Fruit fly (Drosophila melanogaster) whole organism, adult: Measurements from ENCODE around the gene CG5445.

Source experiments
- CG11617 ChIP-seq: fragments of 200-800 bp; sonication (Bioruptor generic); optimal IDR thresholded peaks from 2 replicates; lab custom pipeline; 2017; ENCODE audit warnings: mild to moderate bottlenecking, missing biosample characterization, missing genetic modification reagents, missing genetic modification characterization
- CG14711 ChIP-seq: fragments of 200-800 bp; sonication (Bioruptor generic); optimal IDR thresholded peaks from 2 replicates; lab custom pipeline; 2018; ENCODE audit warnings: missing biosample characterization, mild to moderate bottlenecking, missing genetic modification characterization, moderate library complexity
- CG1620 ChIP-seq: fragments of 200-800 bp; sonication (Bioruptor generic); optimal IDR thresholded peaks from 2 replicates; lab custom pipeline; 2016; ENCODE audit warnings: missing biosample characterization, missing genetic modification characterization
- cnc ChIP-seq, 2 experiments: fragments of >200 bp; optimal IDR thresholded peaks; 2 replicates each; lab custom pipeline; 2017
- kay ChIP-seq: fragments of 200-800 bp; sonication (Bioruptor generic); peaks from one replicate; lab custom pipeline; 2016; ENCODE audit warnings: missing biosample characterization, missing genetic modification characterization, borderline replicate concordance
- toe ChIP-seq: fragments of 200-800 bp; sonication (Bioruptor generic); optimal IDR thresholded peaks from 2 replicates; lab custom pipeline; 2016; ENCODE audit warnings: missing biosample characterization, missing genetic modification characterization

- TF ChIP-seq CG1620 (GFP tag; lab: Kevin White, UChicago), result no peak
- no peak for TF ChIP-seq CG11617 (GFP tag; lab: Kevin White, UChicago)
- TF ChIP-seq CG14711 (tag; lab: Kevin White, UChicago), result no peak
- no peak for TF ChIP-seq kay (GFP tag; lab: Kevin White, UChicago)
- TF ChIP-seq toe (GFP tag; lab: Kevin White, UChicago), result no peak
- no peak for TF ChIP-seq cnc (optimal IDR thresholded peaks at IDR 0.05; lab: Kevin White, UChicago)
Observed at dm6 chrX:17282196-17282595, at the start of gene CG5445.
